Fruit fly (Drosophila melanogaster) S2 (cell line): ENCODE results near the gene Sbf.

Experiments used
- CG8478 ChIP-seq: fragments of >200 bp; optimal IDR thresholded peaks from 2 replicates; lab custom pipeline; 2018
- CTCF ChIP-seq, 2 experiments: fragments of >200 bp; optimal IDR thresholded peaks; 2 replicates each; lab custom pipeline; 2018

dm6 chr3R:11806753-11807152, 10.0 kb upstream of the Sbf start:
- TF ChIP-seq CG8478 (lab: Kevin White, UChicago), result no peak
- TF ChIP-seq CTCF (optimal IDR thresholded peaks at IDR 0.05; lab: Kevin White, UChicago), result no peak
